Fruit fly (Drosophila melanogaster) whole organism, adult: ENCODE measurements around the gene Cox11.

ENCODE experiments used
- CG11617 ChIP-seq: fragments of 200-800 bp; sonication (Bioruptor generic); optimal IDR thresholded peaks from 2 replicates; lab custom pipeline; 2017; ENCODE audit warnings: mild to moderate bottlenecking, missing biosample characterization, missing genetic modification reagents, missing genetic modification characterization
- CG12768 ChIP-seq: fragments of 200-800 bp; sonication (Bioruptor generic); optimal IDR thresholded peaks from 2 replicates; lab custom pipeline; 2017; ENCODE audit warnings: missing biosample characterization, missing genetic modification characterization, mild to moderate bottlenecking, moderate library complexity, missing genetic modification reagents
- CG14711 ChIP-seq: fragments of 200-800 bp; sonication (Bioruptor generic); optimal IDR thresholded peaks from 2 replicates; lab custom pipeline; 2018; ENCODE audit warnings: missing biosample characterization, mild to moderate bottlenecking, missing genetic modification characterization, moderate library complexity
- CG1620 ChIP-seq: fragments of 200-800 bp; sonication (Bioruptor generic); optimal IDR thresholded peaks from 2 replicates; lab custom pipeline; 2016; ENCODE audit warnings: missing biosample characterization, missing genetic modification characterization
- CG33017 ChIP-seq: fragments of 200-800 bp; sonication (Bioruptor generic); optimal IDR thresholded peaks from 2 replicates; lab custom pipeline; 2018; ENCODE audit warnings: missing biosample characterization, mild to moderate bottlenecking, missing genetic modification characterization, moderate library complexity
- CG5204 ChIP-seq: fragments of 200-800 bp; sonication (Bioruptor generic); optimal IDR thresholded peaks from 2 replicates; lab custom pipeline; 2016; ENCODE audit warnings: missing biosample characterization, missing genetic modification characterization
- CG7045 ChIP-seq: fragments of 200-800 bp; sonication (Bioruptor generic); optimal IDR thresholded peaks from 2 replicates; lab custom pipeline; 2017; ENCODE audit warnings: missing biosample characterization, mild to moderate bottlenecking, missing genetic modification characterization
- CG7101 ChIP-seq: fragments of 200-800 bp; sonication (Bioruptor generic); optimal IDR thresholded peaks from 2 replicates; lab custom pipeline; 2018; ENCODE audit warnings: missing biosample characterization, mild to moderate bottlenecking, missing genetic modification characterization, moderate library complexity
- Clk ChIP-seq: fragments of 200-800 bp; sonication (Bioruptor generic); optimal IDR thresholded peaks from 2 replicates; lab custom pipeline; 2017; ENCODE audit warnings: missing biosample characterization, missing genetic modification characterization
- Crg-1 ChIP-seq: fragments of 200-800 bp; sonication (Bioruptor generic); optimal IDR thresholded peaks from 2 replicates; lab custom pipeline; 2016; ENCODE audit warnings: missing biosample characterization, missing genetic modification characterization
- Hr96 ChIP-seq: fragments of 200-800 bp; sonication (Bioruptor generic); optimal IDR thresholded peaks from 2 replicates; lab custom pipeline; 2016; ENCODE audit warnings: missing biosample characterization, missing genetic modification characterization
- Mnt ChIP-seq: fragments of 200-800 bp; sonication (Bioruptor generic); optimal IDR thresholded peaks from 2 replicates; lab custom pipeline; 2016; ENCODE audit warnings: missing biosample characterization, mild to moderate bottlenecking, missing genetic modification characterization
- bab1 ChIP-seq: fragments of 200-800 bp; sonication (Bioruptor generic); optimal IDR thresholded peaks from 3 replicates; lab custom pipeline; 2019; ENCODE audit warnings: missing biosample characterization, mild to moderate bottlenecking, missing genetic modification characterization, moderate library complexity
- cic ChIP-seq: fragments of 200-800 bp; sonication (Bioruptor generic); optimal IDR thresholded peaks from 2 replicates; lab custom pipeline; 2017; ENCODE audit warnings: missing biosample characterization, mild to moderate bottlenecking, missing genetic modification characterization, moderate library complexity
- cnc ChIP-seq, 2 experiments: fragments of >200 bp; optimal IDR thresholded peaks; 2 replicates each; lab custom pipeline; 2017
- kay ChIP-seq: fragments of 200-800 bp; sonication (Bioruptor generic); peaks from one replicate; lab custom pipeline; 2016; ENCODE audit warnings: missing biosample characterization, missing genetic modification characterization, borderline replicate concordance
- pad ChIP-seq: fragments of 200-800 bp; sonication (Bioruptor generic); optimal IDR thresholded peaks from 3 replicates; lab custom pipeline; 2017; ENCODE audit warnings: missing biosample characterization, missing genetic modification characterization, mild to moderate bottlenecking, moderate library complexity, missing genetic modification reagents
- tj ChIP-seq: fragments of 200-800 bp; sonication (Bioruptor generic); optimal IDR thresholded peaks from 3 replicates; lab custom pipeline; 2017; ENCODE audit warnings: missing biosample characterization, mild to moderate bottlenecking, missing genetic modification characterization, moderate library complexity
- toe ChIP-seq: fragments of 200-800 bp; sonication (Bioruptor generic); optimal IDR thresholded peaks from 2 replicates; lab custom pipeline; 2016; ENCODE audit warnings: missing biosample characterization, missing genetic modification characterization

Gene Cox11

dm6 chr2L:5537063-5537462, 10.3 kb downstream of the Cox11 start:
- TF ChIP-seq Hr96 (GFP tag; lab: Kevin White, UChicago) (no peak), Clk (GFP tag; lab: Kevin White, UChicago) (no peak), cnc (optimal IDR thresholded peaks at IDR 0.05; lab: Kevin White, UChicago) (no peak), CG12768 (GFP tag; lab: Kevin White, UChicago) (no peak)

dm6 chr2L:5539034-5539433, 12.3 kb downstream of the Cox11 start, which contains the start of gene CG14015:
TSS of gene CG14015 (minus strand) at chr2L:5539196.
- TF ChIP-seq Mnt (GFP tag; lab: Kevin White, UChicago), result no peak
- no peak for TF ChIP-seq CG7045 (GFP tag; lab: Kevin White, UChicago)
- TF ChIP-seq CG5204 (GFP tag; lab: Kevin White, UChicago), result no peak
- no peak for TF ChIP-seq CG33017 (tag; lab: Kevin White, UChicago)
- no peak for TF ChIP-seq cnc (optimal IDR thresholded peaks at IDR 0.05; lab: Kevin White, UChicago)
- TF ChIP-seq CG1620 (GFP tag; lab: Kevin White, UChicago), result no peak
- TF ChIP-seq CG12768 (GFP tag; lab: Kevin White, UChicago), result no peak
- no peak for TF ChIP-seq CG11617 (GFP tag; lab: Kevin White, UChicago)

dm6 chr2L:5541935-5542685, 15.4 kb downstream of the Cox11 start, which contains the start of the genes Hel25E and Lam:
TSS of gene Hel25E (minus strand) at chr2L:5542314.
TSS of gene Lam (plus strand) at chr2L:5542480.
- no peak for TF ChIP-seq Crg-1
- TF ChIP-seq CG7045 (GFP tag; lab: Kevin White, UChicago), result no peak
- peak; percentile 5 for TF ChIP-seq CG7101 (tag; lab: Kevin White, UChicago)
- TF ChIP-seq Hr96 (GFP tag; lab: Kevin White, UChicago), result no peak
- no peak for TF ChIP-seq CG1620 (GFP tag; lab: Kevin White, UChicago)
- TF ChIP-seq CG12768 (GFP tag; lab: Kevin White, UChicago), result no peak
- TF ChIP-seq cic (GFP tag; lab: Kevin White, UChicago), result no peak
- no peak for TF ChIP-seq Clk (GFP tag; lab: Kevin White, UChicago)
- TF ChIP-seq cnc (optimal IDR thresholded peaks at IDR 0.05; lab: Kevin White, UChicago), result no peak
- TF ChIP-seq CG14711 (tag; lab: Kevin White, UChicago), result no peak
- TF ChIP-seq CG11617 (GFP tag; lab: Kevin White, UChicago), result peak; percentile 40
- no peak for TF ChIP-seq CG5204 (GFP tag; lab: Kevin White, UChicago)
- no peak for TF ChIP-seq CG33017 (tag; lab: Kevin White, UChicago)
- no peak for TF ChIP-seq bab1 (GFP tag; lab: Kevin White, UChicago)
- no peak for TF ChIP-seq tj (GFP tag; lab: Kevin White, UChicago)
- TF ChIP-seq kay (GFP tag; lab: Kevin White, UChicago), result no peak
- TF ChIP-seq pad (GFP tag; lab: Kevin White, UChicago), result no peak
- peak; percentile 56 for TF ChIP-seq Mnt (GFP tag; lab: Kevin White, UChicago)

dm6 chr2L:5542944-5543515, 16.3 kb downstream of the Cox11 start:
- TF ChIP-seq pad (GFP tag; lab: Kevin White, UChicago) (peak; percentile 97), toe (GFP tag; lab: Kevin White, UChicago) (no peak), CG7045 (GFP tag; lab: Kevin White, UChicago) (peak; percentile 5)

- TF ChIP-seq cic (GFP tag; lab: Kevin White, UChicago), result no peak
- no peak for TF ChIP-seq CG12768 (GFP tag; lab: Kevin White, UChicago)
- no peak for TF ChIP-seq CG14711 (tag; lab: Kevin White, UChicago)
- no peak for TF ChIP-seq pad (GFP tag; lab: Kevin White, UChicago)
- no peak for TF ChIP-seq CG33017 (tag; lab: Kevin White, UChicago)
- TF ChIP-seq kay (GFP tag; lab: Kevin White, UChicago), result no peak
These were observed 19.4 kb downstream of the Cox11 start for dm6 chr2L:5546207-5546517.

- peak; percentile 93 for TF ChIP-seq CG14711 (tag; lab: Kevin White, UChicago)
- peak; percentile 36 for TF ChIP-seq CG12768 (GFP tag; lab: Kevin White, UChicago)
- TF ChIP-seq Hr96 (GFP tag; lab: Kevin White, UChicago), result no peak
- peak; percentile 59 for TF ChIP-seq CG7045 (GFP tag; lab: Kevin White, UChicago)
- TF ChIP-seq CG11617 (GFP tag; lab: Kevin White, UChicago), result peak; percentile 43
- TF ChIP-seq pad (GFP tag; lab: Kevin White, UChicago), result peak; percentile 31
- no peak for TF ChIP-seq cic (GFP tag; lab: Kevin White, UChicago)
- peak; percentile 65 for TF ChIP-seq bab1 (GFP tag; lab: Kevin White, UChicago)
- peak; percentile 87 for TF ChIP-seq kay (GFP tag; lab: Kevin White, UChicago)
- TF ChIP-seq CG5204 (GFP tag; lab: Kevin White, UChicago), result peak; percentile 27
- peak in 1 of 2 experiments; percentile 21 for TF ChIP-seq cnc (optimal IDR thresholded peaks at IDR 0.05; lab: Kevin White, UChicago)
- no peak for TF ChIP-seq CG33017 (tag; lab: Kevin White, UChicago)
- TF ChIP-seq Crg-1, result no peak
- TF ChIP-seq CG7101 (tag; lab: Kevin White, UChicago), result peak; percentile 31
These were observed 19.9 kb downstream of the Cox11 start, which contains the start of gene Oscillin for dm6 chr2L:5546518-5547287. TSS of gene Oscillin (plus strand) at chr2L:5547086.
